Worm (Caenorhabditis elegans) whole organism, midembryonic: ENCODE results near the gene gcy-22.

Experiments
- T22C8.4 ChIP-seq: fragments of 200-800 bp; sonication (Bioruptor generic); IDR thresholded peaks from 2 replicates; pipeline ENCODE4 v1.3.6; 2022; ENCODE audit warnings: missing genetic modification characterization, missing compliant biosample characterization
- cog-1 ChIP-seq: sonication (generic microtip); optimal IDR thresholded peaks from 2 replicates; lab custom pipeline; 2016; ENCODE audit warnings: missing genetic modification characterization, missing compliant biosample characterization
- flt-1 ChIP-seq: fragments of 200-800 bp; sonication (Bioruptor generic); IDR thresholded peaks from 2 replicates; pipeline ENCODE4 v1.3.6; 2022; ENCODE audit warnings: missing genetic modification characterization, missing compliant biosample characterization
- klf-2 ChIP-seq: fragments of 200-800 bp; sonication (Bioruptor generic); conservative IDR thresholded peaks from 2 replicates; pipeline ENCODE4 v1.3.6; 2022; ENCODE audit warnings: missing genetic modification reagents, missing genetic modification characterization, missing compliant biosample characterization
- med-1 ChIP-seq: sonication (generic microtip); optimal IDR thresholded peaks from 2 replicates; lab custom pipeline; 2017; ENCODE audit warnings: missing genetic modification characterization, mild to moderate bottlenecking, missing compliant biosample characterization, antibody characterized with exemption, missing genetic modification reagents; ENCODE audit not compliant: insufficient read depth
- ref-1 ChIP-seq: fragments of 200-800 bp; sonication (Bioruptor generic); conservative IDR thresholded peaks from 2 replicates; pipeline ENCODE4 v1.3.6; 2022; ENCODE audit warnings: missing genetic modification reagents, missing genetic modification characterization, missing compliant biosample characterization
- tab-1 ChIP-seq: fragments of 200-800 bp; sonication (Bioruptor generic); IDR thresholded peaks from 2 replicates; pipeline ENCODE4 v1.3.6; 2022; ENCODE audit warnings: missing genetic modification characterization, missing compliant biosample characterization
- ztf-23 ChIP-seq: fragments of 200-800 bp; sonication (Bioruptor generic); IDR thresholded peaks from 2 replicates; pipeline ENCODE4 v1.3.6; 2022; ENCODE audit warnings: missing genetic modification reagents, missing genetic modification characterization, missing compliant biosample characterization
- ztf-29 ChIP-seq: fragments of 200-800 bp; sonication (Bioruptor generic); IDR thresholded peaks from 2 replicates; pipeline ENCODE4 v1.3.6; 2022; ENCODE audit warnings: missing genetic modification reagents, missing genetic modification characterization, missing compliant biosample characterization

gcy-22 gene

ce11 chrV:20831867-20832266, 7.0 kb upstream of the gcy-22 start:
- no peak for TF ChIP-seq ztf-23 (GFP tag; lab: Robert Waterston, UW)
- TF ChIP-seq cog-1 (tag; lab: Kevin White, UChicago): no peak
- no peak for TF ChIP-seq T22C8.4 (GFP tag; lab: Robert Waterston, UW)
- TF ChIP-seq med-1: no peak

ce11 chrV:20830409-20830808, 5.5 kb upstream of the gcy-22 start:
- TF ChIP-seq tab-1 (GFP tag; lab: Robert Waterston, UW): no peak
- no peak for TF ChIP-seq T22C8.4 (GFP tag; lab: Robert Waterston, UW)
- TF ChIP-seq flt-1: no peak
- TF ChIP-seq ztf-23 (GFP tag; lab: Robert Waterston, UW): no peak
- TF ChIP-seq med-1: no peak
- no peak for TF ChIP-seq ztf-29 (GFP tag; lab: Robert Waterston, UW)
- TF ChIP-seq klf-2 (GFP tag; lab: Robert Waterston, UW): no peak
- TF ChIP-seq cog-1 (tag; lab: Kevin White, UChicago): no peak
- TF ChIP-seq ref-1 (GFP tag; lab: Robert Waterston, UW): no peak

DNA sequence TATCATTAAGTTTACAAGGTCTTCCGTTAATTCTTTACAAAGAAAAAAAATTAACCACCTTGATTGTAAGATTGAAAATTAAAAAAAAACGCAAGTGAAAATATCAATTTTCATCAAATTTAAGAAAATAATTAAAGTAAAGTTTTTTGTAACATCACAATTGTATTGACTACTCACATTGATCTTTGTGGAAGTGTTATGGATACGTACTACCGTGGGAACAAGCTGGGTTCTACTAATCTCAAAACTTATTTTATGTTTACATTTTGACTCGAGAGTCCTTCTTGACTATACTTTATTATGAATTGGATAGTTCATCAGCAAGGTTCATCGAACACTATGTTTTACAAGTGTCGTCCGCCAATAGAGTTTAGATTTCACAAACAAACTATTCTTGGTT, 4.6 kb upstream of the gcy-22 start, which contains the start of gene num-1:
Gene num-1, plus strand, starts transcription at position 301 of the 400 bp plus-strand sequence.
- TF ChIP-seq ref-1 (GFP tag; lab: Robert Waterston, UW) (no peak), ztf-23 (GFP tag; lab: Robert Waterston, UW) (no peak), klf-2 (GFP tag; lab: Robert Waterston, UW) (no peak), ztf-29 (GFP tag; lab: Robert Waterston, UW) (no peak)

DNA sequence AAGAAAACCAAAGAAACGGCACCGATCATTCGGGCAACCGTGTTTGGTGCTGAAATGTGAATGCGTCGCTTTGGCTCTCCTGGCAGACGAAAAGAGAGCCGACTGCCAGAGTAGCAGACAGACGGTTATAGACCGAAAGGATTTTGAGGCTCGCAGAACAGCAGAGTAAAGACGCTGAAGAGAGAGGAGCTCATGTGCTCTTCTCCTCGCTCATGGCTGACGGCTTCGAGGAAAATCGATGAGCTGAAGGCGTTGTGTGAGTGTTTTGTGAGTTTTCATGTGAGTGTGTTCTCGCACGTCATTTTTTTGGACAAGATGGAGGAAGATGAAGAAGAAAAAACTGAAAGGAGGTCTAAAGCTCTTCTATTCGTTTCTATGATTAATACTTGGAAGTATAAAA, 4.0 kb upstream of the gcy-22 start, which contains the start of gene sbt-1:
Gene sbt-1, minus strand, starts transcription at position 62 of the 400 bp plus-strand sequence.
- TF ChIP-seq tab-1 (GFP tag; lab: Robert Waterston, UW) (no peak), ztf-23 (GFP tag; lab: Robert Waterston, UW) (no peak), klf-2 (GFP tag; lab: Robert Waterston, UW) (no peak), flt-1 (0 out of 2 replicates have a peak, but pooled peaks have one; percentile 4), T22C8.4 (GFP tag; lab: Robert Waterston, UW) (peak; percentile 32; the same call in 1 of the 2 replicates)

- TF ChIP-seq T22C8.4 (GFP tag; lab: Robert Waterston, UW) (no peak), ztf-29 (GFP tag; lab: Robert Waterston, UW) (no peak), tab-1 (GFP tag; lab: Robert Waterston, UW) (no peak), klf-2 (GFP tag; lab: Robert Waterston, UW) (no peak), cog-1 (tag; lab: Kevin White, UChicago) (no peak), flt-1 (no peak), med-1 (no peak), ref-1 (GFP tag; lab: Robert Waterston, UW) (no peak), ztf-23 (GFP tag; lab: Robert Waterston, UW) (no peak)
These were observed 1.8 kb upstream of the gcy-22 start for ce11 chrV:20826618-20827017.

DNA sequence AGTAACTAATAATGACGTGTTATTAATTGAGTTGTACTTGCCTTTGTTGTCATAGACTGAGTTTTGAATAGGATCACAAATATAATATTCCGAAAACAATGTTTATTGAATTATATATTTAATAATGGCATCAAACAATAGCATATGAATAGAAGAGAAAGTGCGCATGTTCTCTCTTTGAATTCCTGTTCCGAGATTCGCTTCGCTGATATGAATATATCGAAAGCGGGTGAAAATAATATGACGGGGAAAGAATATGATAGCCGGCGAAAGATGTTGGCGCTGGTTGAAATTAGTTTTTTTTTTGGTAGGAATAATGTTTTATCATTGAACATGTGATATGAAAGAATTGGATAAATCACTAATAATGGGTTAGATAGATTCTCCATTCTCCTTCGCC, 4.8 kb downstream of the gcy-22 start, which contains the start of gene T03D8.6:
Gene T03D8.6, minus strand, starts transcription at position 298 of the 400 bp plus-strand sequence.
- no peak for TF ChIP-seq T22C8.4 (GFP tag; lab: Robert Waterston, UW)
- TF ChIP-seq tab-1 (GFP tag; lab: Robert Waterston, UW): no peak
- TF ChIP-seq ztf-29 (GFP tag; lab: Robert Waterston, UW): no peak
- TF ChIP-seq med-1: no peak
- no peak for TF ChIP-seq cog-1 (tag; lab: Kevin White, UChicago)
- TF ChIP-seq flt-1: no peak
- no peak for TF ChIP-seq ztf-23 (GFP tag; lab: Robert Waterston, UW)
- no peak for TF ChIP-seq klf-2 (GFP tag; lab: Robert Waterston, UW)
- TF ChIP-seq ref-1 (GFP tag; lab: Robert Waterston, UW): no peak

DNA sequence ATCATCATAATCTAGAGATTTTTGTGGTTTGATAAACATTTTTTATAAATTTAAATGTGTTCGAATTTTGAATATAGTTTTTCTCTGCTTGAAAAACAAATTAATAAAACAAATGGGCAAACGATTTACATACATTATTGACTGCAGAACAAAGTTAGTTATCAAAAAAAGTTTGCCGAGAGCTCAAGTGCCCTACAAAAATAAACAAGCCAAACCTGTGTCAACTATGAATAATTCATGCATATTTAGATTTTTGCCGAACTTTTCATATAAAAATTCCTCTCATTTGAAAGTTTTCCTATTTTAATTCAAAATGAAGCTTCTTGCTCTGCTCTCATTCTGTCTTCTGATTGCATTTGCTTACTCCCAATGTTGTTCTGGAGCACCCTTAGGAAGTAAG, 9.0 kb downstream of the gcy-22 start, which contains the start of gene sshk-1:
Gene sshk-1, plus strand, starts transcription at position 301 of the 400 bp plus-strand sequence.
- TF ChIP-seq tab-1 (GFP tag; lab: Robert Waterston, UW): no peak

- no peak for TF ChIP-seq cog-1 (tag; lab: Kevin White, UChicago)
- no peak for TF ChIP-seq ref-1 (GFP tag; lab: Robert Waterston, UW)
- no peak for TF ChIP-seq ztf-23 (GFP tag; lab: Robert Waterston, UW)
- no peak for TF ChIP-seq klf-2 (GFP tag; lab: Robert Waterston, UW)
- no peak for TF ChIP-seq flt-1
- TF ChIP-seq T22C8.4 (GFP tag; lab: Robert Waterston, UW): no peak
- no peak for TF ChIP-seq ztf-29 (GFP tag; lab: Robert Waterston, UW)
- TF ChIP-seq med-1: no peak
- TF ChIP-seq tab-1 (GFP tag; lab: Robert Waterston, UW): no peak
These were observed 10.4 kb downstream of the gcy-22 start, which contains the start of gene Y44A6D.7 for ce11 chrV:20814424-20814823. Gene Y44A6D.7 (plus strand): TSS chrV:20814724.

DNA sequence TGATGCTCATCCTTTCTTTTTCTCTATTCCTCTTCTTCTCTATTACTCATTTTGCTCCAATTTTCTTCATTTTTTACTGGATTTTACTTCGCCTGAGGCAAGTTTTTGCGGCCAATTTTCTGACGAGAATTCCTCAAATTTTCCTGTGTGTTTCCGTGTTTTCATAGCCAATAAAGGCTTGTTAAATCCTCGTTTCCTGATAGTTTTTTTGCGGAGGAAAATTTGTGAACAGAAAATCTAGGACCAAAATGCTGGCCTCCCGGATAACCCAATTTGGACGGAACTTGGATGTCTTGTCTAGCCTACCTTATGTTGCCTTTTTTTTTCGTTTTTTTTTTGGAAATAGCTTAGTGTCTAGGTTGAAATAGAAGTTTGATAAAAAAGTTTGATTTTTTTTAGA, 11.2 kb downstream of the gcy-22 start:
- no peak for TF ChIP-seq med-1
- TF ChIP-seq tab-1 (GFP tag; lab: Robert Waterston, UW): no peak
- TF ChIP-seq ztf-23 (GFP tag; lab: Robert Waterston, UW): no peak
- no peak for TF ChIP-seq ztf-29 (GFP tag; lab: Robert Waterston, UW)
- TF ChIP-seq cog-1 (tag; lab: Kevin White, UChicago): no peak
- no peak for TF ChIP-seq T22C8.4 (GFP tag; lab: Robert Waterston, UW)
- no peak for TF ChIP-seq klf-2 (GFP tag; lab: Robert Waterston, UW)
- TF ChIP-seq flt-1: no peak
- TF ChIP-seq ref-1 (GFP tag; lab: Robert Waterston, UW): no peak

DNA sequence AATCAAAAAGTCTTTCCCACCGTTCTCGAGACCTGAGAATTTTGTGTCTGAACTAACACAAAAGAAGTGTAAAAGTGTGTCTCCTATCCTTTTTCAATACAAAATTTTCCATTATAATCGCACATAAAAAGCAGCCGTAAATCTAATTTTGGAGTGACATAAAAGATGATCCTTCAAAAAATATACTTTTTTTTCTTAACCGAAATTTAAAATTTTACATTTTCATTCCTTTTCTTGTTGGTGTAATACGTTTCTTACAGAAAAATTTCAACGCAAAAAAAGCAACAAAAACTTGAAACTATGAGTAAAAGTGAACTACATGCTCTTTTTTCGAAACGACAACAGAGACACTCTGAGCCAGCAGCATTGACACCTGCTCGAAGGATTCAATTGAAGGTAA, 17.8 kb downstream of the gcy-22 start, which contains the start of gene Y44A6D.6:
Gene Y44A6D.6, plus strand, starts transcription at position 301 of the 400 bp plus-strand sequence.
- no peak for TF ChIP-seq ref-1 (GFP tag; lab: Robert Waterston, UW)
- TF ChIP-seq ztf-23 (GFP tag; lab: Robert Waterston, UW): no peak
- TF ChIP-seq tab-1 (GFP tag; lab: Robert Waterston, UW): no peak
- TF ChIP-seq ztf-29 (GFP tag; lab: Robert Waterston, UW): no peak
- no peak for TF ChIP-seq cog-1 (tag; lab: Kevin White, UChicago)
- no peak for TF ChIP-seq klf-2 (GFP tag; lab: Robert Waterston, UW)
- TF ChIP-seq flt-1: no peak
- no peak for TF ChIP-seq T22C8.4 (GFP tag; lab: Robert Waterston, UW)
